Worm (Caenorhabditis elegans): ENCODE data around the gene metl-6.

metl-6 gene

DNA sequence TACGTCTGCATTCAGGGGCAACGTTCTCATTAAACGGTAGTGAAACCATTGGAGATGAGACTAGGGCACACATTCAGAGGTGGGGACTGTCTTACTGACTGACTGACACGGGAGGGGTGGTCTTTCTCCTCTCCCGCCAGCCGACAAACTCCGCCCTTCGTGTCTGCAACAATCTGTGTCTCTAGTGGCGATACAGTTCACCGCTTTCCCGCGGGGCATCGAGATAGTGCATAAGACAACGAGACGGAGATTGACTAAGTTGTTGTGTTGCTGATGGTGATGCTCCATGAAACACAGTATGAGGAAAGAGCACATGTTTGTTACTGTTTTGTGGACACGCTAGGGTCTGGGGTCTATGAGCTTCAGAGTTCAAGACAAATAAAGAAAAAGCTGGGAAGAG is 48.1 kb downstream of the metl-6 start (continued):
- no peak for TF ChIP-seq nhr-12 (tag; optimal IDR thresholded peaks at IDR 0.05)
- no peak for TF ChIP-seq egl-13 (tag; optimal IDR thresholded peaks at IDR 0.05)
- no peak for TF ChIP-seq pqm-1 (tag; optimal IDR thresholded peaks at IDR 0.05)
- TF ChIP-seq efl-1 (optimal IDR thresholded peaks at IDR 0.05) = peak in 1 of 2 experiments; percentile 19
- TF ChIP-seq efl-1 (GFP tag; optimal IDR thresholded peaks at IDR 0.05 in 1 of 2) = peak in 1 of 2 experiments; percentile 78
- TF ChIP-seq lin-14 (GFP tag; optimal IDR thresholded peaks at IDR 0.05) = peak; percentile 47
- no peak for TF ChIP-seq dpl-1 (GFP tag; optimal IDR thresholded peaks at IDR 0.05)
- no peak for TF ChIP-seq lin-13 (GFP tag; optimal IDR thresholded peaks at IDR 0.05)
- no peak for TF ChIP-seq ceh-63 (GFP tag; optimal IDR thresholded peaks at IDR 0.05)
- no peak for TF ChIP-seq unc-98 (GFP tag; IDR thresholded peaks at IDR 0.05)
- TF ChIP-seq nhr-20 (tag; optimal IDR thresholded peaks at IDR 0.05) = no peak
- no peak for TF ChIP-seq egl-27 (tag; optimal IDR thresholded peaks at IDR 0.05)
- TF ChIP-seq C16A3.4 (tag; optimal IDR thresholded peaks at IDR 0.05) = no peak
- no peak for TF ChIP-seq isw-1 (GFP tag; IDR thresholded peaks at IDR 0.05)

ce11 chrIII:3872978-3873377 is 48.5 kb downstream of the metl-6 start:
- TF ChIP-seq jun-1 (tag; optimal IDR thresholded peaks at IDR 0.05) (no peak), efl-1 (optimal IDR thresholded peaks at IDR 0.05) (no peak), efl-1 (GFP tag; optimal IDR thresholded peaks at IDR 0.05 in 1 of 2) (peak in 1 of 2 experiments; percentile 63), egl-13 (tag; optimal IDR thresholded peaks at IDR 0.05) (no peak)

DNA sequence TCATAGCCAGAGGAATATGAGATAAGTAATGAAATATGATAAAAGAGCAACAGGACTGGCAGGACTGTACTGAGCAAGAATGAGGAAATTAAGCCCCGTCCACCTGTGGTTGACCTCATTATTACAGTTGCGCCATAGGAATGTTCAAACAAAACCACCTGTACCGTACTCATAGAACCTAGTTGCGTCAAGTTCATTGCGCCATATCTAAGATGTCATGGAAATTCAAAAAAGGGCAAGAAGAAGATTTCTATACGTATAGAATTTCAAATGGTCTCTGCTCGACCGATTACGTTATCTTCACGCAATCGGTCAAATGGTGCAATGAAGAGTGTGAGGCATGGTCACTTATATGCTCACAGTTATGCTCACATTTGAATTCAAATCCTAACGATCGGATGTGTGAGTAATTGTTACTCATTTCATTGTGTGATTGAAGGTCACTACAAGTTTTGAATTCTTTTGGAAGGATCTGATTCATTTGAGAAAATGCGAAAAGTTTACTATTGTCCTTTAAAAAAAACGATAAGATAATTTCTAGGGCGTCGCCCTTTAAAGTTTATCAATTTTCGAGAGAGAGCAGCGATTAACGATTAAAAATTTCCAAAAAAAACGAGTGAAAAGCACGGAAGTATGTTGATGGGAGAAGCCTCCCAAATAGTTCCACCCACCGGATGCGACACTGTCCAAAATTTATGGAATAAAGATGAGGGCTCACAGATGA is 49.6 kb downstream of the metl-6 start:
- TF ChIP-seq elt-2 (tag; optimal IDR thresholded peaks at IDR 0.05) (peak; percentile 20), vab-15 (tag; optimal IDR thresholded peaks at IDR 0.05) (no peak), efl-1 (optimal IDR thresholded peaks at IDR 0.05) (no peak), efl-1 (GFP tag; optimal IDR thresholded peaks at IDR 0.05 in 1 of 2) (peak in 1 of 2 experiments; percentile 7), blmp-1 (tag; optimal IDR thresholded peaks at IDR 0.05) (no peak)

All from whole organism, L1 larva.